Fruit fly (Drosophila melanogaster): ENCODE results near the gene eIF3f1.
A peak's percentile ranks its signal among the peaks of the same experiment; 100 is the strongest.

The eIF3f1 gene

DNA sequence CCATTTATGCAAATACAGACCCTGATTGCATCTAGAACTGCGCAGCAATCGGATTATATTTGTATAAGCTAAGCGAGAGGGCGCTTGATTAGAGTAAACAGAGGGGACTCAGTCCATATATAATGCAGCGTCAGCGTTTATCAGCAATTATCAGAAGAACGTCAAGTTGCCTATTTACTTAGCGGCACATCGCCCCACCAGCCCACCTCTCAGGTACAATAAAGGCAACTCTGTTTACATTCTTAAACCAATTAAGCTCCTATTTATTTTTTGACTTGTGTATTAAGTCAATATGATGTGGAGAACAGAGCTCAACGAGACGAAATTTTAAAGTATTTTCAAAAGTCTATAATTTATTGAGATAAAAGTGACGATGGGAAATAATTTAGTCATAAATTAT, 49.0 kb downstream of the eIF3f1 start (continued):
- TF ChIP-seq NC2β (GFP tag; optimal IDR thresholded peaks at IDR 0.05) (peak; percentile 92), Doc3 (GFP tag; IDR thresholded peaks at IDR 0.05; ENCODE audit: partially characterized antibody) (no peak), slbo (GFP tag; IDR thresholded peaks at IDR 0.05) (no peak), bcd (GFP tag; optimal IDR thresholded peaks at IDR 0.05) (peak; percentile 90), Bdp1 (GFP tag; optimal IDR thresholded peaks at IDR 0.05) (no peak), CG15269 (tag; optimal IDR thresholded peaks at IDR 0.05) (no peak), CG8290 (GFP tag; optimal IDR thresholded peaks at IDR 0.05) (peak; percentile 92), CG8290 (tag; optimal IDR thresholded peaks at IDR 0.05) (peak in 1 of 2 experiments; percentile 8), Dfd (GFP tag; optimal IDR thresholded peaks at IDR 0.05) (no peak), CG6683 (GFP tag; optimal IDR thresholded peaks at IDR 0.05) (peak; percentile 80), CG18011 (GFP tag; optimal IDR thresholded peaks at IDR 0.05) (no peak), maf-S (GFP tag; optimal IDR thresholded peaks at IDR 0.05) (peak; percentile 71), CG3838 (GFP tag; optimal IDR thresholded peaks at IDR 0.05) (no peak), B-H2 (GFP tag; optimal IDR thresholded peaks at IDR 0.05) (no peak), Xrp1 (GFP tag; IDR thresholded peaks at IDR 0.05) (peak; percentile 96), CG4707 (GFP tag; optimal IDR thresholded peaks at IDR 0.05) (peak; percentile 34), CG8944 (GFP tag; optimal IDR thresholded peaks at IDR 0.05) (no peak), Atf3 (GFP tag; optimal IDR thresholded peaks at IDR 0.05) (no peak), CG31388 (GFP tag; optimal IDR thresholded peaks at IDR 0.05) (peak; percentile 74), vfl (GFP tag; optimal IDR thresholded peaks at IDR 0.05) (peak; percentile 6), grau (tag; optimal IDR thresholded peaks at IDR 0.05) (no peak), CG11504 (tag; optimal IDR thresholded peaks at IDR 0.05) (peak; percentile 81), en (GFP tag; optimal IDR thresholded peaks at IDR 0.05) (no peak), unc-4 (GFP tag; IDR thresholded peaks at IDR 0.05; ENCODE audit: partially characterized antibody) (no peak), CG4282 (GFP tag; optimal IDR thresholded peaks at IDR 0.05) (no peak), CG9876 (GFP tag; optimal IDR thresholded peaks at IDR 0.05) (peak; percentile 4), sqz (GFP tag; optimal IDR thresholded peaks at IDR 0.05) (peak; percentile 49), BEAF-32 (GFP tag; optimal IDR thresholded peaks at IDR 0.05) (no peak), eve (GFP tag; optimal IDR thresholded peaks at IDR 0.05) (peak in 1 of 2 experiments; percentile 47), CG4360 (GFP tag; IDR thresholded peaks at IDR 0.05) (peak; percentile 70), CG5180 (GFP tag; optimal IDR thresholded peaks at IDR 0.05) (peak; percentile 82), Dek (tag; optimal IDR thresholded peaks at IDR 0.05) (no peak), HLH4C (GFP tag; IDR thresholded peaks at IDR 0.05; ENCODE audit: partially characterized antibody) (no peak), CG12659 (GFP tag; optimal IDR thresholded peaks at IDR 0.05) (no peak), PHDP (tag; optimal IDR thresholded peaks at IDR 0.05) (peak; percentile 68), ash1 (GFP tag; optimal IDR thresholded peaks at IDR 0.05) (no peak), cas (GFP tag; IDR thresholded peaks at IDR 0.05) (no peak), bsh (GFP tag; optimal IDR thresholded peaks at IDR 0.05) (peak; percentile 32 to 75), Hand (GFP tag; optimal IDR thresholded peaks at IDR 0.05) (no peak), CG7271 (tag; optimal IDR thresholded peaks at IDR 0.05) (peak; percentile 74), nerfin-1 (tag; optimal IDR thresholded peaks at IDR 0.05) (peak; percentile 90), CG3995 (GFP tag; optimal IDR thresholded peaks at IDR 0.05) (no peak), ara (GFP tag; IDR thresholded peaks at IDR 0.05) (peak; percentile 87), sens (GFP tag) (peak; percentile 94), CG3163 (GFP tag; optimal IDR thresholded peaks at IDR 0.05) (no peak), tup (GFP tag; optimal IDR thresholded peaks at IDR 0.05) (no peak), CG11560 (tag; IDR thresholded peaks at IDR 0.05) (peak; percentile 37; the same call in 1 of the 3 replicates), Six4 (GFP tag; optimal IDR thresholded peaks at IDR 0.05) (peak; percentile 83), cad (GFP tag; optimal IDR thresholded peaks at IDR 0.05) (no peak), twi (tag; optimal IDR thresholded peaks at IDR 0.05) (no peak), lab (GFP tag; optimal IDR thresholded peaks at IDR 0.05) (peak; percentile 93)

Data from whole organism, embryonic.